Fruit fly (Drosophila melanogaster): ENCODE data around the gene alphaTub84B.

Gene alphaTub84B

DNA sequence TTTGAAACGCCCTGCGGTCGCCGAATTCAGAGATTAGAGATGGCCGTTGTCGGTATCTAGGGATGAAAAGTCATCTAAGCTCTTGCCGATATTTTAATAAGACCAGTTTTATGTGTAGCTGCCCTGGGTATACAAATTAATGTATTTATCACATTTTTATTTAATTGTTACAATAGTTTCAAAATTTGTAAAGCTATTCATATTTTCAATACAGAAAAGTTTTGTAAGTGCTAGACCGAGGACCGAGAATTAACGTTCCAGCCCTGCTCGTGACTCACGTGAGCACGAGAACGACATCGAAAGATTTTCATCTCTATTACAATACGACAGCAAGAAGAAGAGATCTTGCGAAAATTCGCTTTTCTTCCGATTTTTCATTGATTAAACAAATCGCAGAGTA is 19.3 kb upstream of the alphaTub84B start, which contains the start of the genes CG1105 and CG1965 (continued):
- TF ChIP-seq vri (GFP tag; optimal IDR thresholded peaks at IDR 0.05): peak; percentile 77
- TF ChIP-seq CG3919 (GFP tag; optimal IDR thresholded peaks at IDR 0.05): peak; percentile 88
- peak; percentile 70 for TF ChIP-seq CG10669 (GFP tag; optimal IDR thresholded peaks at IDR 0.05)
- TF ChIP-seq salr (GFP tag; optimal IDR thresholded peaks at IDR 0.05): peak in 1 of 2 experiments; percentile 65
- peak; percentile 90 for TF ChIP-seq Hr4 (GFP tag; optimal IDR thresholded peaks at IDR 0.05)
- TF ChIP-seq spab (GFP tag; optimal IDR thresholded peaks at IDR 0.05): no peak
- TF ChIP-seq CG9139 (GFP tag; optimal IDR thresholded peaks at IDR 0.05): no peak
- peak; percentile 94 for TF ChIP-seq CG31627 (GFP tag; optimal IDR thresholded peaks at IDR 0.05)

dm6 chr3R:7074297-7075114 is 11.9 kb upstream of the alphaTub84B start, which contains the start of the genes Ufl1 and CG1943:
Ufl1 (minus strand) TSS chr3R:7074452.
CG1943 (plus strand) TSS chr3R:7074859.
- no peak for TF ChIP-seq CG11762 (GFP tag; optimal IDR thresholded peaks at IDR 0.05; ENCODE audit: insufficient read depth)
- TF ChIP-seq Ets21C (GFP tag; optimal IDR thresholded peaks at IDR 0.05): no peak
- no peak for TF ChIP-seq Met (GFP tag; optimal IDR thresholded peaks at IDR 0.05)
- TF ChIP-seq dac (GFP tag; optimal IDR thresholded peaks at IDR 0.05): no peak
- no peak for TF ChIP-seq CG8119 (GFP tag; IDR thresholded peaks at IDR 0.05)
- TF ChIP-seq esn (GFP tag; optimal IDR thresholded peaks at IDR 0.05): peak; percentile 29
- peak; percentile 37 for TF ChIP-seq net (GFP tag; optimal IDR thresholded peaks at IDR 0.05)
- TF ChIP-seq vri (GFP tag; optimal IDR thresholded peaks at IDR 0.05): peak; percentile 25
- TF ChIP-seq lz (GFP tag; optimal IDR thresholded peaks at IDR 0.05): peak; percentile 26
- peak in 1 of 2 experiments; percentile 42 for TF ChIP-seq ss (GFP tag; optimal IDR thresholded peaks at IDR 0.05)
- peak; percentile 60 for TF ChIP-seq Eip78C (GFP tag)
- peak; percentile 69 for TF ChIP-seq svp (GFP tag)
- TF ChIP-seq CG1621 (tag; optimal IDR thresholded peaks at IDR 0.05): peak; percentile 44
- peak; percentile 63 for TF ChIP-seq fkh (GFP tag; optimal IDR thresholded peaks at IDR 0.05)
- TF ChIP-seq CG16779 (tag; optimal IDR thresholded peaks at IDR 0.05): peak; percentile 56
- TF ChIP-seq achi (GFP tag; optimal IDR thresholded peaks at IDR 0.05): peak; percentile 74
- no peak for TF ChIP-seq CG7368 (GFP tag; optimal IDR thresholded peaks at IDR 0.05)
- no peak for TF ChIP-seq spab (GFP tag; optimal IDR thresholded peaks at IDR 0.05)
- TF ChIP-seq topi (GFP tag; optimal IDR thresholded peaks at IDR 0.05): no peak
- TF ChIP-seq Hr38 (GFP tag; optimal IDR thresholded peaks at IDR 0.05): no peak
- TF ChIP-seq CG31627 (GFP tag; optimal IDR thresholded peaks at IDR 0.05): peak; percentile 21
- TF ChIP-seq Lpt (GFP tag; optimal IDR thresholded peaks at IDR 0.05): peak; percentile 19
- TF ChIP-seq CG6854 (GFP tag; optimal IDR thresholded peaks at IDR 0.05): peak; percentile 46
- TF ChIP-seq CG6163 (GFP tag; IDR thresholded peaks at IDR 0.05): no peak
- TF ChIP-seq CG3919 (GFP tag; optimal IDR thresholded peaks at IDR 0.05): peak; percentile 35
- TF ChIP-seq CG4318 (GFP tag; optimal IDR thresholded peaks at IDR 0.05): no peak
- no peak for TF ChIP-seq Hr4 (GFP tag; optimal IDR thresholded peaks at IDR 0.05)
- TF ChIP-seq CG6276 (GFP tag; optimal IDR thresholded peaks at IDR 0.05): no peak
- TF ChIP-seq Sox102F (GFP tag; optimal IDR thresholded peaks at IDR 0.05): no peak
- no peak for TF ChIP-seq Gug (GFP tag; IDR thresholded peaks at IDR 0.05)
- no peak for TF ChIP-seq CG3032 (tag; optimal IDR thresholded peaks at IDR 0.05)
- TF ChIP-seq pdm3 (GFP tag; optimal IDR thresholded peaks at IDR 0.05): no peak
- TF ChIP-seq Eip75B (GFP tag; optimal IDR thresholded peaks at IDR 0.05): peak; percentile 3
- no peak for TF ChIP-seq dsx (GFP tag; optimal IDR thresholded peaks at IDR 0.05; ENCODE audit: poor library complexity, severe bottlenecking)

- TF ChIP-seq dsx (GFP tag; optimal IDR thresholded peaks at IDR 0.05; ENCODE audit: poor library complexity, severe bottlenecking) (peak; percentile 4), CG7368 (GFP tag; optimal IDR thresholded peaks at IDR 0.05) (no peak), Eip78C (GFP tag) (peak; percentile 17)
These were observed 11.3 kb upstream of the alphaTub84B start for dm6 chr3R:7075115-7075425.

Data from whole organism, prepupa.